Worm (Caenorhabditis elegans): Measurements from ENCODE around the gene npr-33.

Gene npr-33

ce11 chrX:15902835-15903234 lies 7.6 kb upstream of the npr-33 start:
- TF ChIP-seq unc-39 (tag; optimal IDR thresholded peaks at IDR 0.05): no peak
- no peak for TF ChIP-seq egl-27 (tag; optimal IDR thresholded peaks at IDR 0.05)
- TF ChIP-seq skn-1 (tag; optimal IDR thresholded peaks at IDR 0.05): no peak
- no peak for TF ChIP-seq nhr-23 (tag; optimal IDR thresholded peaks at IDR 0.05)
- no peak for TF ChIP-seq ztf-4 (tag; optimal IDR thresholded peaks at IDR 0.05)
- no peak for TF ChIP-seq sem-4 (tag; optimal IDR thresholded peaks at IDR 0.05)
- TF ChIP-seq alr-1 (tag; optimal IDR thresholded peaks at IDR 0.05): no peak
- no peak for TF ChIP-seq lin-11 (tag; optimal IDR thresholded peaks at IDR 0.05)
- no peak for TF ChIP-seq unc-62 (GFP tag; optimal IDR thresholded peaks at IDR 0.05)
- TF ChIP-seq mab-5 (tag; optimal IDR thresholded peaks at IDR 0.05): no peak
- no peak for TF ChIP-seq mbf-1 (tag; optimal IDR thresholded peaks at IDR 0.05)
- TF ChIP-seq crh-2 (tag; optimal IDR thresholded peaks at IDR 0.05): no peak
- TF ChIP-seq ama-1 (optimal IDR thresholded peaks at IDR 0.05): no peak
- no peak for TF ChIP-seq C34F6.9 (tag; optimal IDR thresholded peaks at IDR 0.05)
- TF ChIP-seq peb-1 (tag; optimal IDR thresholded peaks at IDR 0.05): no peak
- TF ChIP-seq F13H6.1 (tag; optimal IDR thresholded peaks at IDR 0.05): no peak
- TF ChIP-seq lin-13 (GFP tag; optimal IDR thresholded peaks at IDR 0.05): no peak
- TF ChIP-seq lsy-2 (tag; optimal IDR thresholded peaks at IDR 0.05): no peak
- TF ChIP-seq sma-9 (GFP tag; optimal IDR thresholded peaks at IDR 0.05): no peak
- TF ChIP-seq sma-9 (tag; optimal IDR thresholded peaks at IDR 0.05): no peak

- TF ChIP-seq gmeb-1 (tag; optimal IDR thresholded peaks at IDR 0.05): no peak
- no peak for TF ChIP-seq nhr-10 (tag; optimal IDR thresholded peaks at IDR 0.05)
- no peak for TF ChIP-seq alr-1 (tag; optimal IDR thresholded peaks at IDR 0.05)
- TF ChIP-seq sma-3 (GFP tag; optimal IDR thresholded peaks at IDR 0.05): no peak
- TF ChIP-seq elt-1 (tag; optimal IDR thresholded peaks at IDR 0.05): no peak
- no peak for TF ChIP-seq nhr-21 (tag; optimal IDR thresholded peaks at IDR 0.05)
- no peak for TF ChIP-seq ztf-4 (tag; optimal IDR thresholded peaks at IDR 0.05)
- no peak for TF ChIP-seq nhr-11 (tag; optimal IDR thresholded peaks at IDR 0.05)
- TF ChIP-seq skn-1 (tag; optimal IDR thresholded peaks at IDR 0.05): no peak
- TF ChIP-seq ztf-1 (GFP tag; conservative IDR thresholded peaks at IDR 0.05): no peak
- no peak for TF ChIP-seq mab-5 (tag; optimal IDR thresholded peaks at IDR 0.05)
These were observed 2.4 kb downstream of the npr-33 start for ce11 chrX:15912841-15913240.

ce11 chrX:15915774-15916173 lies 5.3 kb downstream of the npr-33 start:
- TF ChIP-seq ztf-4 (tag; optimal IDR thresholded peaks at IDR 0.05) (no peak), unc-62 (GFP tag; optimal IDR thresholded peaks at IDR 0.05) (no peak), skn-1 (tag; optimal IDR thresholded peaks at IDR 0.05) (no peak), ama-1 (optimal IDR thresholded peaks at IDR 0.05) (no peak)

ce11 chrX:15917000-15917399 lies 6.6 kb downstream of the npr-33 start, which contains the start of the genes F31B9.4 and F31B9.2:
F31B9.4 (minus strand) TSS chrX:15917100.
F31B9.2 (plus strand) TSS chrX:15917367.
- no peak for TF ChIP-seq R02D3.7 (tag; optimal IDR thresholded peaks at IDR 0.05)
- TF ChIP-seq mdl-1 (tag; optimal IDR thresholded peaks at IDR 0.05): no peak
- no peak for TF ChIP-seq unc-55 (GFP tag; optimal IDR thresholded peaks at IDR 0.05)
- TF ChIP-seq sma-9 (GFP tag; optimal IDR thresholded peaks at IDR 0.05): no peak
- no peak for TF ChIP-seq sma-9 (tag; optimal IDR thresholded peaks at IDR 0.05)
- no peak for TF ChIP-seq alr-1 (tag; optimal IDR thresholded peaks at IDR 0.05)
- no peak for TF ChIP-seq crh-2 (tag; optimal IDR thresholded peaks at IDR 0.05)
- TF ChIP-seq peb-1 (tag; optimal IDR thresholded peaks at IDR 0.05): no peak
- TF ChIP-seq ztf-11 (tag; optimal IDR thresholded peaks at IDR 0.05): no peak
- TF ChIP-seq elt-3 (tag; optimal IDR thresholded peaks at IDR 0.05): no peak
- TF ChIP-seq nhr-77 (tag; optimal IDR thresholded peaks at IDR 0.05): no peak
- no peak for TF ChIP-seq nhr-129 (tag; optimal IDR thresholded peaks at IDR 0.05)

ce11 chrX:15919372-15919771 lies 8.9 kb downstream of the npr-33 start, which contains the start of gene F31B9.7:
F31B9.7 (plus strand) TSS chrX:15919672.
- TF ChIP-seq unc-39 (tag; optimal IDR thresholded peaks at IDR 0.05) (no peak), lsy-2 (tag; optimal IDR thresholded peaks at IDR 0.05) (no peak), gmeb-1 (tag; optimal IDR thresholded peaks at IDR 0.05) (no peak), nhr-10 (tag; optimal IDR thresholded peaks at IDR 0.05) (no peak), nhr-12 (tag; optimal IDR thresholded peaks at IDR 0.05) (no peak)
